Worm (Caenorhabditis elegans) whole organism, mixed stage, embryonic: ENCODE data around the gene wdr-48.

Experiments
- M03D4.4 ChIP-seq: sonication (generic microtip); optimal IDR thresholded peaks from 2 replicates; lab custom pipeline; 2017; ENCODE audit warnings: mild to moderate bottlenecking, missing genetic modification characterization, missing compliant biosample characterization
- bed-3 ChIP-seq: fragments of 200-800 bp; sonication (Bioruptor generic); optimal IDR thresholded peaks from 3 replicates; lab custom pipeline; 2018; ENCODE audit warnings: mild to moderate bottlenecking, missing genetic modification characterization, moderate library complexity, missing compliant biosample characterization
- blmp-1 ChIP-seq: fragments of 150-350 bp; optimal IDR thresholded peaks from 2 replicates; lab custom pipeline; 2014; ENCODE audit warnings: missing biosample characterization, missing genetic modification characterization
- ceh-39 ChIP-seq: fragments of 150-350 bp; optimal IDR thresholded peaks from 2 replicates; lab custom pipeline; 2014; ENCODE audit warnings: missing biosample characterization, missing genetic modification characterization
- ceh-43 ChIP-seq: fragments of 200-800 bp; sonication (Bioruptor generic); optimal IDR thresholded peaks from 2 replicates; lab custom pipeline; 2018; ENCODE audit warnings: mild to moderate bottlenecking, missing genetic modification characterization, moderate library complexity, missing compliant biosample characterization
- ceh-83 ChIP-seq: fragments of 200-800 bp; sonication (Bioruptor generic); optimal IDR thresholded peaks from 2 replicates; lab custom pipeline; 2018; ENCODE audit warnings: mild to moderate bottlenecking, missing genetic modification characterization, missing compliant biosample characterization
- ces-1 ChIP-seq: fragments of 150-350 bp; optimal IDR thresholded peaks from 2 replicates; lab custom pipeline; 2014; ENCODE audit warnings: missing biosample characterization, missing genetic modification reagents, missing genetic modification characterization
- drap-1 ChIP-seq: fragments of 200-800 bp; sonication (Bioruptor generic); optimal IDR thresholded peaks from 3 replicates; lab custom pipeline; 2018; ENCODE audit warnings: mild to moderate bottlenecking, missing genetic modification characterization, missing compliant biosample characterization
- elt-1 ChIP-seq: sonication (generic microtip); optimal IDR thresholded peaks from 2 replicates; lab custom pipeline; 2017; ENCODE audit warnings: missing genetic modification characterization, mild to moderate bottlenecking, missing compliant biosample characterization, antibody characterized with exemption, moderate library complexity, borderline replicate concordance; ENCODE audit not compliant: insufficient read depth
- elt-3 ChIP-seq: fragments of 150-350 bp; optimal IDR thresholded peaks from 2 replicates; lab custom pipeline; 2014; ENCODE audit warnings: missing biosample characterization, missing genetic modification characterization
- flh-1 ChIP-seq: fragments of 200-800 bp; sonication (Bioruptor generic); optimal IDR thresholded peaks from 2 replicates; lab custom pipeline; 2018; ENCODE audit warnings: mild to moderate bottlenecking, missing genetic modification characterization, moderate library complexity, missing compliant biosample characterization
- ham-2 ChIP-seq: fragments of 200-800 bp; sonication (Bioruptor generic); optimal IDR thresholded peaks from 2 replicates; lab custom pipeline; 2018; ENCODE audit warnings: mild to moderate bottlenecking, missing genetic modification characterization, missing compliant biosample characterization
- hlh-1 ChIP-seq: fragments of 150-350 bp; optimal IDR thresholded peaks from 2 replicates; lab custom pipeline; 2014; ENCODE audit warnings: missing biosample characterization, missing genetic modification reagents, missing genetic modification characterization
- lin-13 ChIP-seq: fragments of 150-350 bp; optimal IDR thresholded peaks from 2 replicates; lab custom pipeline; 2014; ENCODE audit warnings: missing biosample characterization, missing genetic modification characterization
- lin-32 ChIP-seq: fragments of 200-800 bp; sonication (Bioruptor generic); optimal IDR thresholded peaks from 2 replicates; lab custom pipeline; 2018; ENCODE audit warnings: mild to moderate bottlenecking, missing genetic modification characterization, missing compliant biosample characterization
- lsy-2 ChIP-seq: fragments of 150-350 bp; optimal IDR thresholded peaks from 2 replicates; lab custom pipeline; 2014; ENCODE audit warnings: missing biosample characterization, missing genetic modification characterization
- mab-5 ChIP-seq: fragments of 150-350 bp; optimal IDR thresholded peaks from 2 replicates; lab custom pipeline; 2014; ENCODE audit warnings: missing biosample characterization, missing genetic modification characterization
- mep-1 ChIP-seq: fragments of 150-350 bp; optimal IDR thresholded peaks from 2 replicates; lab custom pipeline; 2017; ENCODE audit warnings: missing biosample characterization, missing genetic modification reagents, missing genetic modification characterization, inconsistent platforms
- mls-2 ChIP-seq: sonication (generic microtip); optimal IDR thresholded peaks from 2 replicates; lab custom pipeline; 2016; ENCODE audit warnings: mild to moderate bottlenecking, missing genetic modification characterization, moderate library complexity, missing compliant biosample characterization
- nhr-12 ChIP-seq: fragments of 150-350 bp; optimal IDR thresholded peaks from 2 replicates; lab custom pipeline; 2014; ENCODE audit warnings: missing biosample characterization, missing genetic modification characterization
- nhr-237 ChIP-seq: fragments of 150-350 bp; optimal IDR thresholded peaks from 2 replicates; lab custom pipeline; 2014; ENCODE audit warnings: missing biosample characterization, missing genetic modification characterization
- nhr-28 ChIP-seq: fragments of 150-350 bp; optimal IDR thresholded peaks from 2 replicates; lab custom pipeline; 2014; ENCODE audit warnings: missing biosample characterization, missing genetic modification characterization
- nhr-76 ChIP-seq: sonication (generic microtip); optimal IDR thresholded peaks from 2 replicates; lab custom pipeline; 2017; ENCODE audit warnings: missing biosample characterization, missing genetic modification characterization
- pha-4 ChIP-seq: fragments of 150-350 bp; optimal IDR thresholded peaks from 2 replicates; lab custom pipeline; 2018; ENCODE audit warnings: missing biosample characterization, missing genetic modification reagents, missing genetic modification characterization
- sem-2 ChIP-seq: fragments of 200-800 bp; sonication (Bioruptor generic); optimal IDR thresholded peaks from 2 replicates; lab custom pipeline; 2018; ENCODE audit warnings: mild to moderate bottlenecking, missing genetic modification characterization, missing compliant biosample characterization
- snpc-4 ChIP-seq: fragments of 150-350 bp; optimal IDR thresholded peaks from 2 replicates; lab custom pipeline; 2014; ENCODE audit warnings: missing biosample characterization, missing genetic modification characterization
- sptf-1 ChIP-seq: sonication (generic microtip); optimal IDR thresholded peaks from 2 replicates; lab custom pipeline; 2017; ENCODE audit warnings: mild to moderate bottlenecking, missing genetic modification characterization, moderate library complexity, missing compliant biosample characterization
- unc-120 ChIP-seq: sonication (generic microtip); optimal IDR thresholded peaks from 2 replicates; lab custom pipeline; 2017; ENCODE audit warnings: missing genetic modification characterization, missing compliant biosample characterization; ENCODE audit not compliant: poor library complexity, severe bottlenecking
- unc-39 ChIP-seq: fragments of 150-350 bp; optimal IDR thresholded peaks from 2 replicates; lab custom pipeline; 2014; ENCODE audit warnings: missing biosample characterization, missing genetic modification characterization
- zip-8 ChIP-seq: fragments of 150-350 bp; optimal IDR thresholded peaks from 2 replicates; lab custom pipeline; 2014; ENCODE audit warnings: missing biosample characterization, missing genetic modification characterization
- ztf-11 ChIP-seq: fragments of 150-350 bp; optimal IDR thresholded peaks from 2 replicates; lab custom pipeline; 2014; ENCODE audit warnings: missing biosample characterization, missing genetic modification characterization

The wdr-48 gene

ce11 chrIII:4568455-4568854, 10.2 kb upstream of the wdr-48 start, which contains the start of gene idhg-1 (continued):
- TF ChIP-seq lin-32 (peak; percentile 85), ceh-43 (GFP tag; lab: Kevin White, UChicago) (peak; percentile 95), nhr-237 (peak; percentile 35), elt-3 (tag; lab: Kevin White, UChicago) (peak; percentile 66), M03D4.4 (tag; lab: Kevin White, UChicago) (peak; percentile 97), nhr-76 (peak; percentile 96)

- no peak for TF ChIP-seq ceh-39 (tag; lab: Kevin White, UChicago)
- TF ChIP-seq nhr-28 (tag; lab: Kevin White, UChicago): no peak
- TF ChIP-seq lin-32: no peak
- TF ChIP-seq sem-2: no peak
- TF ChIP-seq pha-4 (tag; lab: Kevin White, UChicago): no peak
- no peak for TF ChIP-seq snpc-4 (tag; lab: Kevin White, UChicago)
- TF ChIP-seq nhr-12: no peak
- TF ChIP-seq bed-3 (GFP tag; lab: Kevin White, UChicago): no peak
- TF ChIP-seq lin-13 (tag; lab: Kevin White, UChicago): no peak
- TF ChIP-seq, all 35 proteins: peak for 0
These were observed 2.8 kb downstream of the wdr-48 start, which contains the start of gene F35G12.12 for ce11 chrIII:4581495-4581894. TSS of gene F35G12.12 (plus strand) at chrIII:4581795.

- TF ChIP-seq bed-3 (GFP tag; lab: Kevin White, UChicago): no peak
- no peak for TF ChIP-seq ceh-43 (GFP tag; lab: Kevin White, UChicago)
- TF ChIP-seq mls-2 (tag; lab: Kevin White, UChicago): no peak
- TF ChIP-seq snpc-4 (tag; lab: Kevin White, UChicago): no peak
- TF ChIP-seq unc-39 (tag; lab: Kevin White, UChicago): no peak
- no peak for TF ChIP-seq hlh-1 (tag; lab: Kevin White, UChicago)
- TF ChIP-seq lin-13 (tag; lab: Kevin White, UChicago): no peak
- TF ChIP-seq ceh-83: no peak
- no peak for TF ChIP-seq nhr-28 (tag; lab: Kevin White, UChicago)
- TF ChIP-seq elt-3 (tag; lab: Kevin White, UChicago): no peak
- no peak for TF ChIP-seq nhr-237
- TF ChIP-seq blmp-1 (tag; lab: Kevin White, UChicago): no peak
- TF ChIP-seq flh-1 (GFP tag; lab: Kevin White, UChicago): no peak
- no peak for TF ChIP-seq zip-8 (tag; lab: Kevin White, UChicago)
- TF ChIP-seq unc-120 (tag; lab: Kevin White, UChicago): no peak
- TF ChIP-seq ces-1 (GFP tag; lab: Kevin White, UChicago): no peak
- TF ChIP-seq mab-5 (tag; lab: Kevin White, UChicago): no peak
These were observed 5.5 kb downstream of the wdr-48 start, which contains the start of gene F35G12.5 for ce11 chrIII:4584068-4584566. TSS of gene F35G12.5 (plus strand) at chrIII:4584118.

- TF ChIP-seq ceh-43 (GFP tag; lab: Kevin White, UChicago) (peak; percentile 40), ceh-83 (no peak), hlh-1 (tag; lab: Kevin White, UChicago) (no peak), ham-2 (GFP tag; lab: Kevin White, UChicago) (peak; percentile 28), pha-4 (tag; lab: Kevin White, UChicago) (peak; percentile 48), elt-1 (no peak), ces-1 (GFP tag; lab: Kevin White, UChicago) (peak; percentile 91), lin-13 (tag; lab: Kevin White, UChicago) (peak; percentile 19), lsy-2 (peak; percentile 92), sptf-1 (tag; lab: Kevin White, UChicago) (no peak)
These were observed 8.5 kb downstream of the wdr-48 start, which contains the start of the genes F35G12.7 and smc-4 for ce11 chrIII:4587177-4587576. TSS of gene F35G12.7 (minus strand) at chrIII:4587330. TSS of gene smc-4 (plus strand) at chrIII:4587501.

- TF ChIP-seq hlh-1 (tag; lab: Kevin White, UChicago): no peak
- TF ChIP-seq bed-3 (GFP tag; lab: Kevin White, UChicago): no peak
- TF ChIP-seq nhr-76: no peak
- no peak for TF ChIP-seq flh-1 (GFP tag; lab: Kevin White, UChicago)
- TF ChIP-seq nhr-12: no peak
- TF ChIP-seq drap-1 (GFP tag; lab: Kevin White, UChicago): no peak
- TF ChIP-seq nhr-237: no peak
- TF ChIP-seq ces-1 (GFP tag; lab: Kevin White, UChicago): no peak
- no peak for TF ChIP-seq snpc-4 (tag; lab: Kevin White, UChicago)
- no peak for TF ChIP-seq mep-1
- no peak for TF ChIP-seq ztf-11 (tag; lab: Kevin White, UChicago)
- TF ChIP-seq ham-2 (GFP tag; lab: Kevin White, UChicago): no peak
- TF ChIP-seq lin-13 (tag; lab: Kevin White, UChicago): no peak
- no peak for TF ChIP-seq nhr-28 (tag; lab: Kevin White, UChicago)
These were observed 14.5 kb downstream of the wdr-48 start, which contains the start of gene erh-2 for ce11 chrIII:4593098-4593697. TSS of gene erh-2 (plus strand) at chrIII:4593231.
